Worm (Caenorhabditis elegans): ENCODE measurements around the gene Y66D12A.24.

- no peak for TF ChIP-seq lin-29 (GFP tag; IDR thresholded peaks at IDR 0.05)
- no peak for TF ChIP-seq zfp-3 (GFP tag; conservative IDR thresholded peaks at IDR 0.05)
- TF ChIP-seq ceh-44 (GFP tag; IDR thresholded peaks at IDR 0.05) = no peak
Measured at ce11 chrIII:11510826-11511225, 14.2 kb downstream of the Y66D12A.24 start.
